Fruit fly (Drosophila melanogaster): ENCODE results near the gene Tango6.
A peak's percentile ranks its signal among the peaks of the same experiment; 100 is the strongest.

Tango6 gene

dm6 chr2L:19002959-19003371 is 34.1 kb downstream of the Tango6 start, which contains the start of gene CG31793 (continued):
- TF ChIP-seq CG11695 (GFP tag; IDR thresholded peaks at IDR 0.05) (peak; percentile 68; the same call in 2 of the 3 replicates), odd (GFP tag; optimal IDR thresholded peaks at IDR 0.05) (peak; percentile 46), CG11247 (GFP tag; IDR thresholded peaks at IDR 0.05) (no peak), CG2875 (GFP tag; optimal IDR thresholded peaks at IDR 0.05) (no peak), gro (GFP tag; optimal IDR thresholded peaks at IDR 0.05) (peak; percentile 28), CG14710 (tag; optimal IDR thresholded peaks at IDR 0.05) (peak; percentile 2), Dfd (GFP tag; optimal IDR thresholded peaks at IDR 0.05) (no peak), slbo (GFP tag; IDR thresholded peaks at IDR 0.05) (peak; percentile 47; the same call in 1 of the 2 replicates), Optix (GFP tag; IDR thresholded peaks at IDR 0.05) (no peak), CG8478 (optimal IDR thresholded peaks at IDR 0.05) (no peak), Hr51 (GFP tag; optimal IDR thresholded peaks at IDR 0.05) (peak in 1 of 2 experiments; percentile 79), Chrac-16 (GFP tag; optimal IDR thresholded peaks at IDR 0.05) (no peak), shn (GFP tag; optimal IDR thresholded peaks at IDR 0.05) (no peak), Fer1 (GFP tag; optimal IDR thresholded peaks at IDR 0.05) (peak; percentile 65), ara (GFP tag; IDR thresholded peaks at IDR 0.05) (no peak), CG2889 (GFP tag; IDR thresholded peaks at IDR 0.05) (no peak), Drgx (GFP tag; IDR thresholded peaks at IDR 0.05) (peak; percentile 73), CG12769 (tag; optimal IDR thresholded peaks at IDR 0.05) (no peak), Opbp (GFP tag; IDR thresholded peaks at IDR 0.05; ENCODE audit: partially characterized antibody) (no peak), exex (tag; optimal IDR thresholded peaks at IDR 0.05) (peak; percentile 68), CG15479 (GFP tag; optimal IDR thresholded peaks at IDR 0.05) (peak; percentile 69), ERR (GFP tag; optimal IDR thresholded peaks at IDR 0.05) (no peak), CG3995 (GFP tag; optimal IDR thresholded peaks at IDR 0.05) (no peak), ftz-f1 (GFP tag; optimal IDR thresholded peaks at IDR 0.05) (peak; percentile 83), CG7745 (tag; optimal IDR thresholded peaks at IDR 0.05) (no peak), CG6813 (GFP tag; optimal IDR thresholded peaks at IDR 0.05) (peak; percentile 37), CG17186 (GFP tag; optimal IDR thresholded peaks at IDR 0.05) (no peak), CG10431 (GFP tag; optimal IDR thresholded peaks at IDR 0.05) (no peak), lbe (GFP tag; optimal IDR thresholded peaks at IDR 0.05) (peak; percentile 54), CG17912 (GFP tag; optimal IDR thresholded peaks at IDR 0.05) (no peak), CG5180 (GFP tag; optimal IDR thresholded peaks at IDR 0.05) (no peak), kay (GFP tag; optimal IDR thresholded peaks at IDR 0.05) (no peak), CG14667 (GFP tag; IDR thresholded peaks at IDR 0.05) (no peak), rib (GFP tag; IDR thresholded peaks at IDR 0.05) (peak; percentile 49; the same call in 1 of the 2 replicates), toy (GFP tag; IDR thresholded peaks at IDR 0.05) (no peak), Stat92E (GFP tag; optimal IDR thresholded peaks at IDR 0.05) (no peak), CG15269 (tag; optimal IDR thresholded peaks at IDR 0.05) (peak; percentile 76), fu2 (GFP tag; optimal IDR thresholded peaks at IDR 0.05) (no peak), CG16813 (GFP tag; IDR thresholded peaks at IDR 0.05; ENCODE audit: partially characterized antibody) (no peak), gsb-n (tag; optimal IDR thresholded peaks at IDR 0.05) (no peak), tap (tag; optimal IDR thresholded peaks at IDR 0.05) (peak; percentile 2), CG12299 (tag; optimal IDR thresholded peaks at IDR 0.05) (peak; percentile 29), Sry-β (GFP tag; optimal IDR thresholded peaks at IDR 0.05) (no peak), CrebB (tag; optimal IDR thresholded peaks at IDR 0.05) (no peak), Ravus (GFP tag; IDR thresholded peaks at IDR 0.05) (no peak), E2f2 (GFP tag; IDR thresholded peaks at IDR 0.05) (peak; percentile 48; the same call in 1 of the 2 replicates), CG12236 (GFP tag; optimal IDR thresholded peaks at IDR 0.05) (no peak), CG1603 (tag; optimal IDR thresholded peaks at IDR 0.05) (no peak), CG6254 (GFP tag; optimal IDR thresholded peaks at IDR 0.05) (no peak), kni (GFP tag; optimal IDR thresholded peaks at IDR 0.05) (no peak), Ets65A (GFP tag) (no peak)
